Fruit fly (Drosophila melanogaster): Measurements from ENCODE around the gene ppk16.

Gene ppk16

dm6 chr2L:9774980-9775628 lies at the start of gene ppk16, which contains the start of gene ppk11 (continued):
- TF ChIP-seq tx (GFP tag; optimal IDR thresholded peaks at IDR 0.05) = no peak
- TF ChIP-seq Hey (tag; optimal IDR thresholded peaks at IDR 0.05) = no peak
- TF ChIP-seq CG1603 (tag; optimal IDR thresholded peaks at IDR 0.05) = no peak
- TF ChIP-seq Oaz (GFP tag; IDR thresholded peaks at IDR 0.05) = no peak
- no peak for TF ChIP-seq CG4360 (GFP tag; IDR thresholded peaks at IDR 0.05)
- no peak for TF ChIP-seq fd64A (GFP tag; optimal IDR thresholded peaks at IDR 0.05)
- no peak for TF ChIP-seq Scr (GFP tag; IDR thresholded peaks at IDR 0.05; ENCODE audit: partially characterized antibody)
- no peak for TF ChIP-seq her (GFP tag; optimal IDR thresholded peaks at IDR 0.05)
- no peak for TF ChIP-seq Neu2 (GFP tag; optimal IDR thresholded peaks at IDR 0.05; ENCODE audit: borderline replicate concordance)
- TF ChIP-seq CG11247 (GFP tag; IDR thresholded peaks at IDR 0.05) = no peak
- TF ChIP-seq ranshi (GFP tag; IDR thresholded peaks at IDR 0.05) = no peak
- no peak for TF ChIP-seq CG15479 (GFP tag; optimal IDR thresholded peaks at IDR 0.05)
- no peak for TF ChIP-seq CG6654 (GFP tag; optimal IDR thresholded peaks at IDR 0.05)
- no peak for TF ChIP-seq Taf1 (GFP tag; IDR thresholded peaks at IDR 0.05)
- TF ChIP-seq tll (GFP tag; optimal IDR thresholded peaks at IDR 0.05) = no peak
- TF ChIP-seq Side (GFP tag; optimal IDR thresholded peaks at IDR 0.05) = peak; percentile 3
- TF ChIP-seq CG11723 (GFP tag; optimal IDR thresholded peaks at IDR 0.05) = no peak
- TF ChIP-seq tup (GFP tag; optimal IDR thresholded peaks at IDR 0.05) = no peak
- TF ChIP-seq CG5953 (GFP tag; IDR thresholded peaks at IDR 0.05) = no peak
- no peak for TF ChIP-seq Poxn (GFP tag; IDR thresholded peaks at IDR 0.05)
- TF ChIP-seq Hr39 (optimal IDR thresholded peaks at IDR 0.05) = no peak
- peak; percentile 77 for TF ChIP-seq Med (GFP tag)
- no peak for TF ChIP-seq CG9932 (GFP tag; IDR thresholded peaks at IDR 0.05)
- TF ChIP-seq sim (GFP tag; IDR thresholded peaks at IDR 0.05) = no peak
- no peak for TF ChIP-seq CG8478 (optimal IDR thresholded peaks at IDR 0.05)
- no peak for TF ChIP-seq croc (GFP tag; conservative IDR thresholded peaks at IDR 0.05)
- no peak for TF ChIP-seq CG13624 (GFP tag; optimal IDR thresholded peaks at IDR 0.05)
- TF ChIP-seq Dad (GFP tag; optimal IDR thresholded peaks at IDR 0.05) = no peak
- no peak for TF ChIP-seq GATAe (GFP tag; conservative IDR thresholded peaks at IDR 0.05)
- TF ChIP-seq zen2 (GFP tag; IDR thresholded peaks at IDR 0.05; ENCODE audit: partially characterized antibody) = no peak
- TF ChIP-seq Nf-YC (tag; optimal IDR thresholded peaks at IDR 0.05) = no peak
- no peak for TF ChIP-seq CG11504 (tag; optimal IDR thresholded peaks at IDR 0.05)
- no peak for TF ChIP-seq CG15601 (tag; optimal IDR thresholded peaks at IDR 0.05)
- TF ChIP-seq CG6813 (GFP tag; optimal IDR thresholded peaks at IDR 0.05) = peak; percentile 46
- TF ChIP-seq scrt (GFP tag; optimal IDR thresholded peaks at IDR 0.05) = no peak
- TF ChIP-seq Awh (GFP tag; IDR thresholded peaks at IDR 0.05) = no peak
- peak in 1 of 2 experiments; percentile 52 for TF ChIP-seq bsh (GFP tag; optimal IDR thresholded peaks at IDR 0.05)
- TF ChIP-seq Antp (GFP tag; optimal IDR thresholded peaks at IDR 0.05) = no peak
- TF ChIP-seq btn (GFP tag; optimal IDR thresholded peaks at IDR 0.05) = no peak
- no peak for TF ChIP-seq CG2712 (tag; optimal IDR thresholded peaks at IDR 0.05)
- TF ChIP-seq CG7786 (GFP tag; optimal IDR thresholded peaks at IDR 0.05) = no peak
- TF ChIP-seq CG9437 (GFP tag; optimal IDR thresholded peaks at IDR 0.05) = no peak
- TF ChIP-seq Max (GFP tag; optimal IDR thresholded peaks at IDR 0.05) = no peak
- TF ChIP-seq CG3163 (GFP tag; optimal IDR thresholded peaks at IDR 0.05) = no peak
- TF ChIP-seq Abd-B (GFP tag; optimal IDR thresholded peaks at IDR 0.05) = no peak
- no peak for TF ChIP-seq CG2129 (GFP tag; IDR thresholded peaks at IDR 0.05; ENCODE audit: partially characterized antibody)
- no peak for TF ChIP-seq stwl (tag; optimal IDR thresholded peaks at IDR 0.05)
- TF ChIP-seq CG10267 (tag; optimal IDR thresholded peaks at IDR 0.05) = no peak
- TF ChIP-seq slou (GFP tag; optimal IDR thresholded peaks at IDR 0.05) = no peak
- TF ChIP-seq kah (GFP tag; optimal IDR thresholded peaks at IDR 0.05) = no peak
- no peak for TF ChIP-seq CG14050 (GFP tag; IDR thresholded peaks at IDR 0.05)
